Worm (Caenorhabditis elegans) whole organism, young adult: ENCODE measurements around the gene F49C5.3.

Experiments
- nhr-80 ChIP-seq: sonication (generic microtip); optimal IDR thresholded peaks from 2 replicates; lab custom pipeline; 2016; ENCODE audit warnings: missing genetic modification characterization, missing compliant biosample characterization
- pbrm-1 ChIP-seq: fragments of 200-800 bp; sonication (Bioruptor generic); IDR thresholded peaks from 2 replicates; pipeline ENCODE4 v1.3.6; 2022; ENCODE audit warnings: missing genetic modification reagents, missing genetic modification characterization, missing compliant biosample characterization

Gene F49C5.3

ce11 chrII:12580952-12581351 lies 44.6 kb downstream of the F49C5.3 start, which contains the start of gene clec-4:
TSS of gene clec-4 (minus strand) at chrII:12581113.
- TF ChIP-seq pbrm-1 (no peak), nhr-80 (tag; lab: Kevin White, UChicago) (peak; percentile 45)
